Worm (Caenorhabditis elegans) whole organism, mixed stage, embryonic: ENCODE results near the gene mab-21.

Experiments used
- ceh-39 ChIP-seq: fragments of 150-350 bp; optimal IDR thresholded peaks from 2 replicates; lab custom pipeline; 2014; ENCODE audit warnings: missing biosample characterization, missing genetic modification characterization
- ceh-43 ChIP-seq: fragments of 200-800 bp; sonication (Bioruptor generic); optimal IDR thresholded peaks from 2 replicates; lab custom pipeline; 2018; ENCODE audit warnings: mild to moderate bottlenecking, missing genetic modification characterization, moderate library complexity, missing compliant biosample characterization
- ces-1 ChIP-seq: fragments of 150-350 bp; optimal IDR thresholded peaks from 2 replicates; lab custom pipeline; 2014; ENCODE audit warnings: missing biosample characterization, missing genetic modification reagents, missing genetic modification characterization
- elt-3 ChIP-seq: fragments of 150-350 bp; optimal IDR thresholded peaks from 2 replicates; lab custom pipeline; 2014; ENCODE audit warnings: missing biosample characterization, missing genetic modification characterization
- lin-13 ChIP-seq: fragments of 150-350 bp; optimal IDR thresholded peaks from 2 replicates; lab custom pipeline; 2014; ENCODE audit warnings: missing biosample characterization, missing genetic modification characterization
- lsy-2 ChIP-seq: fragments of 150-350 bp; optimal IDR thresholded peaks from 2 replicates; lab custom pipeline; 2014; ENCODE audit warnings: missing biosample characterization, missing genetic modification characterization
- mep-1 ChIP-seq: fragments of 150-350 bp; optimal IDR thresholded peaks from 2 replicates; lab custom pipeline; 2017; ENCODE audit warnings: missing biosample characterization, missing genetic modification reagents, missing genetic modification characterization, inconsistent platforms
- nhr-12 ChIP-seq: fragments of 150-350 bp; optimal IDR thresholded peaks from 2 replicates; lab custom pipeline; 2014; ENCODE audit warnings: missing biosample characterization, missing genetic modification characterization
- pha-4 ChIP-seq: fragments of 150-350 bp; optimal IDR thresholded peaks from 2 replicates; lab custom pipeline; 2018; ENCODE audit warnings: missing biosample characterization, missing genetic modification reagents, missing genetic modification characterization
- snpc-4 ChIP-seq: fragments of 150-350 bp; optimal IDR thresholded peaks from 2 replicates; lab custom pipeline; 2014; ENCODE audit warnings: missing biosample characterization, missing genetic modification characterization
- unc-62 ChIP-seq: fragments of 150-350 bp; optimal IDR thresholded peaks from 2 replicates; lab custom pipeline; 2014; ENCODE audit warnings: missing biosample characterization, missing genetic modification reagents, missing genetic modification characterization
- ztf-11 ChIP-seq: fragments of 150-350 bp; optimal IDR thresholded peaks from 2 replicates; lab custom pipeline; 2014; ENCODE audit warnings: missing biosample characterization, missing genetic modification characterization

DNA sequence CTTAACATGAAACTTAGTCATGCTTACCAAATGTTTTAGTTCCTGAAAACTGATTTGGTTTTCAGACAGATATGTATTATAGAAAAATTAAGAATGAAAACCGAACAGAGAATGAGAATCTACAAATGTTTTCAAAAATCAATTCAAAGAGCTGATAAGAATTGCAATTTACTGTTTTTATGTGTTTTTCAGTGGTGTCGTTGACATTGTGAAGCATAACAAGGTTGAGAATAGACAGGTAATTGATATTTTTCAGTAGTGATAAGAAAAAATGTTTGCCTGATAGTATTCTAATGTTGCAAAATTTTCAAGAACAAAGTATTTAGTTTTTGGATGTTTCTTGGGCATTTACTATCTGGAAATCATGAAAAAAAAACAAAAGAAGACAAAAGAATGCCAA is 42.7 kb downstream of the mab-21 start, which contains the start of gene pfas-1:
- TF ChIP-seq lin-13 (no peak), mep-1 (tag; lab: Kevin White, UChicago) (no peak), ces-1 (GFP tag; lab: Kevin White, UChicago) (no peak), ceh-43 (GFP tag; lab: Kevin White, UChicago) (no peak), nhr-12 (no peak), unc-62 (no peak), ztf-11 (tag; lab: Kevin White, UChicago) (no peak), pha-4 (tag; lab: Kevin White, UChicago) (no peak), ceh-39 (tag; lab: Kevin White, UChicago) (no peak), lsy-2 (no peak), snpc-4 (tag; lab: Kevin White, UChicago) (no peak), elt-3 (tag; lab: Kevin White, UChicago) (no peak)
